Worm (Caenorhabditis elegans): ENCODE data around the gene F55G11.2.

The F55G11.2 gene

DNA sequence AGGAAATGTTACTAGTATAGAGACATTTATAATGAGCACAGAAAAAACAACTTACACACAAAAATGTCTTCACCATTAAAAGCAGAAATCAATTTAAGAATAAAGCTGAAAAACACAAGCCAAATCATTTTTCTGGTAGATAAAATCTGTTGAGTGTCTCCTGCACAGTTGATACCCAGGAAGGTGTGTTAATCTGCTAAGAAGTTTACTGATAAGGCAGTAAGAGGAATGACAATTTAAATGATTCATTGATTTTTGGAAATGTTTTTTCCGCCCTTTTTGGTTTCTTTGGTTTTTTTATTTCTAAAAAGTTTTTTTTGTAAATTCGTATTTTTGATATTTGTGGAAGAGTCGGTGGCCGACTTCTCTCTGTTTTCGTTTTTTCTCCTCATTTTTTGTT, 16.9 kb upstream of the F55G11.2 start, which contains the start of gene K10D11.3:
K10D11.3 (minus strand) TSS at position 174 of the 400 bp plus-strand sequence.
- no peak for TF ChIP-seq tbx-11 (GFP tag; IDR thresholded peaks at IDR 0.05)
- no peak for TF ChIP-seq ama-1 (optimal IDR thresholded peaks at IDR 0.05)
- no peak for TF ChIP-seq scrt-1 (GFP tag; IDR thresholded peaks at IDR 0.05)
- TF ChIP-seq hmbx-1 (tag; optimal IDR thresholded peaks at IDR 0.05), result no peak
- no peak for TF ChIP-seq ceh-13 (GFP tag; optimal IDR thresholded peaks at IDR 0.05)
- TF ChIP-seq hmg-4 (GFP tag; optimal IDR thresholded peaks at IDR 0.05), result no peak
- no peak for TF ChIP-seq tbx-37 (GFP tag; conservative IDR thresholded peaks at IDR 0.05)
- no peak for TF ChIP-seq sea-1 (GFP tag; conservative IDR thresholded peaks at IDR 0.05)
- TF ChIP-seq B0310.2 (tag; optimal IDR thresholded peaks at IDR 0.05), result no peak
- no peak for TF ChIP-seq ceh-36 (tag; optimal IDR thresholded peaks at IDR 0.05)

- no peak for TF ChIP-seq B0310.2 (tag; optimal IDR thresholded peaks at IDR 0.05)
- TF ChIP-seq tbx-11 (GFP tag; IDR thresholded peaks at IDR 0.05), result no peak
- no peak for TF ChIP-seq hmg-4 (GFP tag; optimal IDR thresholded peaks at IDR 0.05)
- no peak for TF ChIP-seq ets-7 (tag; optimal IDR thresholded peaks at IDR 0.05)
- TF ChIP-seq hnd-1 (tag; optimal IDR thresholded peaks at IDR 0.05), result no peak
- TF ChIP-seq flt-1 (GFP tag; IDR thresholded peaks at IDR 0.05), result no peak
- TF ChIP-seq scrt-1 (GFP tag; IDR thresholded peaks at IDR 0.05), result no peak
- no peak for TF ChIP-seq F13C5.2 (tag; optimal IDR thresholded peaks at IDR 0.05)
- TF ChIP-seq aly-1 (tag; optimal IDR thresholded peaks at IDR 0.05), result no peak
- TF ChIP-seq ama-1 (optimal IDR thresholded peaks at IDR 0.05), result no peak
Measured at ce11 chrIV:12978307-12979036, 9.4 kb upstream of the F55G11.2 start, which contains the start of gene K10D11.2. Gene K10D11.2, plus strand, starts transcription at chrIV:12978986.

DNA sequence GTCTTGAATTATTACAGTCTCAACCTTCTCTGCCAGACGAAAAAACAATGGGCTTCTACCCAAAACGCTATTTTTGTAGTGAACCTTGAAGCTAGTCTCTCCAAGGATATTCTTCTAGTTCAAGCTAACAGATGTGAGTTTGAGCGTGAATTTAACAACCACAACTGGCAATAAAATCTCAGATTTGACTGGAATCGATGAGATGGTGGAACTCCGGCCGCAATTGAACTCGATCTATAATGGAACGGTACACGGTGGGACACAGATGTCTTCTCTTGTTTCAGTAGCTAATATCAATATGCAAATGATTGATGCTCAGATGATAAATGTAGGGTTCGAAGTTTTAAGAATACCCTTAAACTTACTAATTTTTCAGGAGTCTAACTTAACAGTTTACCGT, 8.6 kb upstream of the F55G11.2 start:
- TF ChIP-seq ceh-13 (GFP tag; optimal IDR thresholded peaks at IDR 0.05), result no peak
- TF ChIP-seq aly-1 (tag; optimal IDR thresholded peaks at IDR 0.05), result no peak
- no peak for TF ChIP-seq tbx-37 (GFP tag; conservative IDR thresholded peaks at IDR 0.05)
- TF ChIP-seq pes-1 (GFP tag; IDR thresholded peaks at IDR 0.05), result no peak
- no peak for TF ChIP-seq hmg-4 (GFP tag; optimal IDR thresholded peaks at IDR 0.05)
- no peak for TF ChIP-seq ama-1 (optimal IDR thresholded peaks at IDR 0.05)
- no peak for TF ChIP-seq scrt-1 (GFP tag; IDR thresholded peaks at IDR 0.05)
- TF ChIP-seq sea-1 (GFP tag; conservative IDR thresholded peaks at IDR 0.05), result no peak
- no peak for TF ChIP-seq ceh-36 (tag; optimal IDR thresholded peaks at IDR 0.05)
- TF ChIP-seq F13C5.2 (tag; optimal IDR thresholded peaks at IDR 0.05), result no peak
- no peak for TF ChIP-seq B0310.2 (tag; optimal IDR thresholded peaks at IDR 0.05)
- TF ChIP-seq ets-7 (tag; optimal IDR thresholded peaks at IDR 0.05), result no peak
- no peak for TF ChIP-seq hmbx-1 (tag; optimal IDR thresholded peaks at IDR 0.05)
- no peak for TF ChIP-seq hnd-1 (tag; optimal IDR thresholded peaks at IDR 0.05)

DNA sequence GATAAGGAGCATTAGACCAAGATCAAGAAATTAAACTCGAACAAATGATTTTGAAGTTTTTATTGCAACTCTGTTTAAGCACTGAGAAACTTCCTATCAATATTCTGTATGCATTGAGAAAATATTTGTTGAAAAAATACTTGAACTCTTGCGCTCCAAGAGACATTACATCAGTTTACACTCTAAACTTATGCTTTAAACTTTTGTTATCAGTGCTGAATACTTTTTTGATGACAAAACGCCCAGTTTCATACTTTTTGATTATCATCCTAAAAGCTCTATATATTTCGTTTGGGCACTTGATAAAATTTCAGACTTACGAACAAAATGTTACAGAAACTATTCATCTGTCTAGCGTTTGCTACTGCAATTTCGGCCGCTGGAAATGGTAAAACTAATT, 6.9 kb upstream of the F55G11.2 start, which contains the start of gene dod-17:
dod-17 (plus strand) TSS at position 323 of the 400 bp plus-strand sequence.
- no peak for TF ChIP-seq hnd-1 (tag; optimal IDR thresholded peaks at IDR 0.05)
- TF ChIP-seq pes-1 (GFP tag; IDR thresholded peaks at IDR 0.05), result no peak
- no peak for TF ChIP-seq ets-7 (tag; optimal IDR thresholded peaks at IDR 0.05)
- TF ChIP-seq tra-4 (tag; optimal IDR thresholded peaks at IDR 0.05), result no peak
- TF ChIP-seq scrt-1 (GFP tag; IDR thresholded peaks at IDR 0.05), result no peak
- no peak for TF ChIP-seq aly-1 (tag; optimal IDR thresholded peaks at IDR 0.05)

- TF ChIP-seq sea-1 (GFP tag; conservative IDR thresholded peaks at IDR 0.05) (no peak), tbx-11 (GFP tag; IDR thresholded peaks at IDR 0.05) (no peak), ama-1 (optimal IDR thresholded peaks at IDR 0.05) (no peak), tra-4 (tag; optimal IDR thresholded peaks at IDR 0.05) (no peak), hmg-4 (GFP tag; optimal IDR thresholded peaks at IDR 0.05) (no peak)
Measured at ce11 chrIV:12973336-12973735, 4.2 kb upstream of the F55G11.2 start, which contains the start of gene F55G11.4. Gene F55G11.4, plus strand, starts transcription at chrIV:12973624.

DNA sequence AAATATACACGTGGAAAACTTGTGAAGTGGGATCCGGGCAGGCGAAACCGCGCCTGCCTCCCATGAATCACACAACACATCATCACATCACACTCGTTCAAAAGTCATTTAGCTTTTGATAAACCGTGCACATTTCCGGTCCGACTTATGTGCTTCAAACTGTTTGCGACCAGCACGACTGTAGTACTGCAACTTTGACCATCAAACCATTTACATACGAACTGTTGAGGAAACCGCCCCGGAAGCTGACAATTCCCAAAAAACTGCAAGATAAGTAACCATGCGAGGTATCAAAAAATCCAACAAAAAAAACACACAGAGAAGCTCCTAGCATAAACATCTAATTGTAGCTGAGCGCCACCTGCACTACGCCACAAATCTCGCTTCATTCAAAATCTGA, 3.7 kb upstream of the F55G11.2 start:
- TF ChIP-seq ceh-13 (GFP tag; optimal IDR thresholded peaks at IDR 0.05) (no peak), tra-4 (tag; optimal IDR thresholded peaks at IDR 0.05) (no peak), ets-7 (tag; optimal IDR thresholded peaks at IDR 0.05) (no peak), pes-1 (GFP tag; IDR thresholded peaks at IDR 0.05) (no peak), F13C5.2 (tag; optimal IDR thresholded peaks at IDR 0.05) (no peak), hnd-1 (tag; optimal IDR thresholded peaks at IDR 0.05) (no peak), ceh-36 (tag; optimal IDR thresholded peaks at IDR 0.05) (no peak), sea-1 (GFP tag; conservative IDR thresholded peaks at IDR 0.05) (no peak), aly-1 (tag; optimal IDR thresholded peaks at IDR 0.05) (no peak), flt-1 (GFP tag; IDR thresholded peaks at IDR 0.05) (no peak), B0310.2 (tag; optimal IDR thresholded peaks at IDR 0.05) (no peak), ama-1 (optimal IDR thresholded peaks at IDR 0.05) (no peak), hmbx-1 (tag; optimal IDR thresholded peaks at IDR 0.05) (no peak), scrt-1 (GFP tag; IDR thresholded peaks at IDR 0.05) (no peak), tbx-11 (GFP tag; IDR thresholded peaks at IDR 0.05) (no peak), hmg-4 (GFP tag; optimal IDR thresholded peaks at IDR 0.05) (no peak), tbx-37 (GFP tag; conservative IDR thresholded peaks at IDR 0.05) (no peak)

DNA sequence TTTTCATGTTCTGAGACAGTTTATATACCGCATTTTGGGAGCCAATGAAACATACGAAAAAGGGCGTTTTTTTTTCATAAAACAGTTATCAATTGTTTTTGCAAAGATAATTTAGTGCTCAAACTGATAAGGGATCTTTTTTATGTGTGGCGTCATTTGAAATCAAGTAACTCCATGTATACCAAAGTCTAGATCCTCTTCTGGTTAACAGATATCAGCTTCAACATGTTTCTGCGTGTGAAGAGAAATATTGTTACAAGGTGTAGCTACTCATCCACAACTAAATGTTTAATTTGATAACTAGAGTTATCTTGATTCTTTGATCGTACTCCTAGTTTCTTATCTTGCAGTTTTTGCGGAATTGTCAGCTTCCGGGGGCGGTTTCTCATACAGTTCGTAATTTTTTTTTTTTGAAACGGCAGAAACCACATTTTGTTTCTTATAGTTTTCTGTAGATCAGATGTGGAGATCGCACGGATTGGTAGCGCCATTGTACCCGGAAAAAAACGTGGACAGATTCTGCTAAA, 3.0 kb upstream of the F55G11.2 start:
- no peak for TF ChIP-seq hmg-4 (GFP tag; optimal IDR thresholded peaks at IDR 0.05)
- no peak for TF ChIP-seq tra-4 (tag; optimal IDR thresholded peaks at IDR 0.05)
- no peak for TF ChIP-seq tbx-11 (GFP tag; IDR thresholded peaks at IDR 0.05)
- TF ChIP-seq hmbx-1 (tag; optimal IDR thresholded peaks at IDR 0.05), result no peak

DNA sequence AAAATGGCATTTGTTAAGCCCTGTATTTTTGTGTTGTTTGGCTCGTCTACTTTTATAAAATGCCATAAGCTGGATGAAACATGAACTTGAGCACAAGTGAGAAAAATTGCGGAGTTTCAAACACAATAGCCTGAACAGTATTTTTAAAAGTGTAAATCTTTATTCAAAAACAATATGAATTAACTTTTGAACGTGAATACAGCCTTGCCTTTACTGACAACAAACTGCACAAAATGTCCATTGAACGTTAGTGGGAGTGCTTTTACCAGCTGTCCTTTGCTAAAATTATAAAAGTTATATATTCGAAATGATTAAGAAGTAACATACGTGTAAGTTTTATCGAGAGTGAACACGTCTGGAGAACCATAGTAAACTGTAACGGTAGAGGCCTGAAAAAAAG, 1.8 kb downstream of the F55G11.2 start:
- no peak for TF ChIP-seq hmg-4 (GFP tag; optimal IDR thresholded peaks at IDR 0.05)
- TF ChIP-seq hnd-1 (tag; optimal IDR thresholded peaks at IDR 0.05), result no peak
- TF ChIP-seq tbx-11 (GFP tag; IDR thresholded peaks at IDR 0.05), result no peak
- TF ChIP-seq F13C5.2 (tag; optimal IDR thresholded peaks at IDR 0.05), result no peak
- no peak for TF ChIP-seq hmbx-1 (tag; optimal IDR thresholded peaks at IDR 0.05)
- TF ChIP-seq flt-1 (GFP tag; IDR thresholded peaks at IDR 0.05), result no peak
- no peak for TF ChIP-seq pes-1 (GFP tag; IDR thresholded peaks at IDR 0.05)
- TF ChIP-seq tra-4 (tag; optimal IDR thresholded peaks at IDR 0.05), result no peak
- TF ChIP-seq ceh-13 (GFP tag; optimal IDR thresholded peaks at IDR 0.05), result no peak
- TF ChIP-seq B0310.2 (tag; optimal IDR thresholded peaks at IDR 0.05), result no peak

Measured in whole organism, early embryonic.